Fruit fly (Drosophila melanogaster) whole organism, pupa: ENCODE data around the gene CG31948.

Experiments used
- CG8301 ChIP-seq: fragments of 200-800 bp; sonication (Bioruptor generic); optimal IDR thresholded peaks from 2 replicates; lab custom pipeline; 2018; ENCODE audit warnings: missing biosample characterization, mild to moderate bottlenecking, missing genetic modification characterization
- D1 ChIP-seq: fragments of 200-800 bp; sonication (Bioruptor generic); optimal IDR thresholded peaks from 2 replicates; lab custom pipeline; 2018; ENCODE audit warnings: missing biosample characterization, mild to moderate bottlenecking, missing genetic modification characterization, moderate library complexity
- Ets98B ChIP-seq: fragments of 200-800 bp; sonication (Bioruptor generic); IDR thresholded peaks from 2 replicates; pipeline ENCODE4 v1.3.6; 2022; ENCODE audit warnings: missing biosample characterization, missing genetic modification characterization

- no peak for TF ChIP-seq D1 (tag; lab: Kevin White, UChicago)
- no peak for TF ChIP-seq Ets98B (GFP tag; lab: Robert Waterston, UW)
- no peak for TF ChIP-seq CG8301
Measured at dm6 chr2L:2461322-2461999, 44.9 kb upstream of the CG31948 start.
